Fruit fly (Drosophila melanogaster) whole organism, embryonic: ENCODE results near the gene Frq2.

ENCODE experiments used
- BEAF-32 ChIP-seq: fragments of 200-800 bp; sonication (Bioruptor generic); optimal IDR thresholded peaks from 3 replicates; lab custom pipeline; 2017; ENCODE audit warnings: missing biosample characterization, missing genetic modification characterization, mild to moderate bottlenecking, moderate library complexity, missing genetic modification reagents
- Blimp-1 ChIP-seq: fragments of 200-800 bp; sonication (Bioruptor generic); optimal IDR thresholded peaks from 3 replicates; lab custom pipeline; 2018; ENCODE audit warnings: missing biosample characterization, missing genetic modification characterization, mild to moderate bottlenecking, moderate library complexity, missing genetic modification reagents
- CG10959 ChIP-seq: fragments of 200-800 bp; sonication (Bioruptor generic); IDR thresholded peaks from 2 replicates; pipeline ENCODE4 v1.3.6; 2022; ENCODE audit warnings: missing biosample characterization, missing genetic modification characterization
- CG10979 ChIP-seq: fragments of 200-800 bp; sonication (Bioruptor generic); optimal IDR thresholded peaks from 2 replicates; lab custom pipeline; 2018; ENCODE audit warnings: missing biosample characterization, mild to moderate bottlenecking, missing genetic modification characterization, moderate library complexity
- CG11093 ChIP-seq: fragments of 200-800 bp; sonication (Bioruptor generic); IDR thresholded peaks from 3 replicates; pipeline ENCODE4 v1.3.6; 2022; ENCODE audit warnings: missing biosample characterization, missing genetic modification characterization
- CG13296 ChIP-seq: fragments of 200-800 bp; sonication (Bioruptor generic); optimal IDR thresholded peaks from 3 replicates; lab custom pipeline; 2018; ENCODE audit warnings: missing biosample characterization, mild to moderate bottlenecking, missing genetic modification characterization
- CG13775 ChIP-seq: fragments of 200-800 bp; sonication (Bioruptor generic); optimal IDR thresholded peaks from 3 replicates; lab custom pipeline; 2017; ENCODE audit warnings: missing biosample characterization, mild to moderate bottlenecking, missing genetic modification characterization
- CG15514 ChIP-seq: fragments of 200-800 bp; sonication (Bioruptor generic); optimal IDR thresholded peaks from 3 replicates; lab custom pipeline; 2017; ENCODE audit warnings: missing biosample characterization, missing genetic modification characterization, mild to moderate bottlenecking, moderate library complexity, missing genetic modification reagents
- CG16779 ChIP-seq: fragments of 200-800 bp; sonication (Bioruptor generic); IDR thresholded peaks from 2 replicates; pipeline ENCODE4 v1.3.6; 2022; ENCODE audit warnings: missing biosample characterization, missing genetic modification characterization
- CG17359 ChIP-seq: fragments of 200-800 bp; sonication (Bioruptor generic); optimal IDR thresholded peaks from 3 replicates; lab custom pipeline; 2018; ENCODE audit warnings: missing biosample characterization, mild to moderate bottlenecking, missing genetic modification characterization, moderate library complexity
- CG17612 ChIP-seq: fragments of 200-800 bp; sonication (Bioruptor generic); IDR thresholded peaks from 2 replicates; pipeline ENCODE4 v1.3.6; 2022; ENCODE audit warnings: missing biosample characterization, missing genetic modification characterization
- CG17829 ChIP-seq: fragments of 200-800 bp; optimal IDR thresholded peaks from 2 replicates; lab custom pipeline; 2019; ENCODE audit warnings: missing biosample characterization, mild to moderate bottlenecking, missing genetic modification characterization, moderate library complexity
- CG3065 ChIP-seq: fragments of 200-800 bp; sonication (Bioruptor generic); optimal IDR thresholded peaks from 2 replicates; lab custom pipeline; 2016; ENCODE audit warnings: missing biosample characterization, missing genetic modification characterization
- CG4424 ChIP-seq: fragments of 200-800 bp; sonication (Bioruptor generic); optimal IDR thresholded peaks from 3 replicates; lab custom pipeline; 2016; ENCODE audit warnings: missing biosample characterization, missing genetic modification characterization
- CG6791 ChIP-seq: fragments of 200-800 bp; sonication (Bioruptor generic); IDR thresholded peaks from 3 replicates; pipeline ENCODE4 v1.3.6; 2022; ENCODE audit warnings: missing biosample characterization, missing genetic modification characterization; ENCODE audit not compliant: partially characterized antibody
- CG7372 ChIP-seq: fragments of 200-800 bp; sonication (Bioruptor generic); IDR thresholded peaks from 2 replicates; pipeline ENCODE4 v1.3.6; 2022; ENCODE audit warnings: missing biosample characterization, missing genetic modification characterization
- CG8944 ChIP-seq: fragments of 200-800 bp; sonication (Bioruptor generic); optimal IDR thresholded peaks from 3 replicates; lab custom pipeline; 2016; ENCODE audit warnings: missing biosample characterization, missing genetic modification characterization
- Chrac-16 ChIP-seq: fragments of 200-800 bp; sonication (Bioruptor generic); optimal IDR thresholded peaks from 3 replicates; lab custom pipeline; 2016; ENCODE audit warnings: missing biosample characterization, missing genetic modification characterization
- CkIIα-i1 ChIP-seq: fragments of 200-800 bp; sonication (Bioruptor generic); IDR thresholded peaks from 2 replicates; pipeline ENCODE4 v1.3.6; 2022; ENCODE audit warnings: missing biosample characterization, missing genetic modification characterization
- CoRest ChIP-seq: fragments of 200-800 bp; sonication (Bioruptor generic); optimal IDR thresholded peaks from 3 replicates; lab custom pipeline; 2018; ENCODE audit warnings: missing biosample characterization, mild to moderate bottlenecking, missing genetic modification characterization, moderate library complexity
- Dbx ChIP-seq: fragments of 200-800 bp; sonication (Bioruptor generic); IDR thresholded peaks from 3 replicates; pipeline ENCODE4 v1.3.6; 2022; ENCODE audit warnings: missing biosample characterization, missing genetic modification characterization
- Ets97D ChIP-seq: fragments of 200-800 bp; sonication (Bioruptor generic); optimal IDR thresholded peaks from 3 replicates; lab custom pipeline; 2016; ENCODE audit warnings: missing biosample characterization, missing genetic modification characterization
- HLH4C ChIP-seq: fragments of 200-800 bp; sonication (Bioruptor generic); IDR thresholded peaks from 3 replicates; pipeline ENCODE4 v1.3.6; 2022; ENCODE audit warnings: missing biosample characterization, missing genetic modification characterization; ENCODE audit not compliant: partially characterized antibody
- HmgD ChIP-seq: fragments of 200-800 bp; sonication (Bioruptor generic); optimal IDR thresholded peaks from 3 replicates; lab custom pipeline; 2016; ENCODE audit warnings: missing biosample characterization, missing genetic modification characterization
- HmgZ ChIP-seq: fragments of 200-800 bp; sonication (Bioruptor generic); optimal IDR thresholded peaks from 2 replicates; lab custom pipeline; 2018; ENCODE audit warnings: missing biosample characterization, mild to moderate bottlenecking, missing genetic modification characterization
- Myb ChIP-seq: fragments of 200-800 bp; sonication (Bioruptor generic); optimal IDR thresholded peaks from 2 replicates; lab custom pipeline; 2016; ENCODE audit warnings: missing biosample characterization, missing genetic modification characterization
- NC2α ChIP-seq: fragments of 200-800 bp; sonication (Bioruptor generic); optimal IDR thresholded peaks from 2 replicates; lab custom pipeline; 2016; ENCODE audit warnings: missing biosample characterization, missing genetic modification characterization
- Optix ChIP-seq: fragments of 200-800 bp; sonication (Bioruptor generic); IDR thresholded peaks from 3 replicates; pipeline ENCODE4 v1.3.6; 2022; ENCODE audit warnings: missing biosample characterization, missing genetic modification characterization
- Rfx ChIP-seq: fragments of 200-800 bp; sonication (Bioruptor generic); IDR thresholded peaks from 2 replicates; pipeline ENCODE4 v1.3.6; 2022; ENCODE audit warnings: missing biosample characterization, missing genetic modification characterization
- Rx ChIP-seq: fragments of 200-800 bp; sonication (Bioruptor generic); IDR thresholded peaks from 2 replicates; pipeline ENCODE4 v1.3.6; 2022; ENCODE audit warnings: missing biosample characterization, missing genetic modification characterization
- Sox102F ChIP-seq: fragments of 200-800 bp; sonication (Bioruptor generic); optimal IDR thresholded peaks from 2 replicates; lab custom pipeline; 2018; ENCODE audit warnings: missing biosample characterization, mild to moderate bottlenecking, missing genetic modification characterization, moderate library complexity
- al ChIP-seq: fragments of 200-800 bp; sonication (Bioruptor generic); IDR thresholded peaks from 2 replicates; pipeline ENCODE4 v1.3.6; 2022; ENCODE audit warnings: missing biosample characterization, missing genetic modification characterization
- bcd ChIP-seq: fragments of 200-800 bp; sonication (Bioruptor generic); optimal IDR thresholded peaks from 2 replicates; lab custom pipeline; 2017; ENCODE audit warnings: missing biosample characterization, mild to moderate bottlenecking, missing genetic modification characterization
- croc ChIP-seq: fragments of 200-800 bp; sonication (Bioruptor generic); conservative IDR thresholded peaks from 3 replicates; pipeline ENCODE4 v1.3.6; 2022; ENCODE audit warnings: missing biosample characterization, missing genetic modification characterization
- dysf ChIP-seq: fragments of 200-800 bp; sonication (Bioruptor generic); IDR thresholded peaks from 3 replicates; pipeline ENCODE4 v1.3.6; 2022; ENCODE audit warnings: missing biosample characterization, missing genetic modification characterization
- ems ChIP-seq: fragments of 200-800 bp; sonication (Bioruptor generic); optimal IDR thresholded peaks from 3 replicates; lab custom pipeline; 2016; ENCODE audit warnings: missing biosample characterization, missing genetic modification characterization
- eve ChIP-seq, 2 experiments: fragments of >200 bp; optimal IDR thresholded peaks; 2 replicates each; lab custom pipeline; 2017; ENCODE audit warnings: missing biosample characterization in 2 of 2, missing genetic modification characterization in 2 of 2
- kay ChIP-seq: fragments of 200-800 bp; sonication (Bioruptor generic); optimal IDR thresholded peaks from 2 replicates; lab custom pipeline; 2016; ENCODE audit warnings: missing biosample characterization, missing genetic modification characterization
- ken ChIP-seq: fragments of 200-800 bp; sonication (Bioruptor generic); IDR thresholded peaks from 3 replicates; pipeline ENCODE4 v1.3.6; 2022; ENCODE audit warnings: missing biosample characterization, missing genetic modification characterization
- maf-S ChIP-seq: fragments of 200-800 bp; sonication (Bioruptor generic); optimal IDR thresholded peaks from 2 replicates; lab custom pipeline; 2016; ENCODE audit warnings: missing biosample characterization, missing genetic modification characterization
- nmo ChIP-seq: fragments of 200-800 bp; sonication (Bioruptor generic); optimal IDR thresholded peaks from 2 replicates; lab custom pipeline; 2018; ENCODE audit warnings: missing biosample characterization, mild to moderate bottlenecking, missing genetic modification characterization, moderate library complexity
- p53 ChIP-seq: fragments of 200-800 bp; sonication (Bioruptor generic); optimal IDR thresholded peaks from 2 replicates; lab custom pipeline; 2016; ENCODE audit warnings: missing biosample characterization, missing genetic modification characterization
- pb ChIP-seq: fragments of 200-800 bp; sonication (Bioruptor generic); optimal IDR thresholded peaks from 3 replicates; lab custom pipeline; 2016; ENCODE audit warnings: missing biosample characterization, missing genetic modification characterization
- prd ChIP-seq, 3 experiments: fragments of >200 bp in 2 of 3; fragments of 200-800 bp in 1 of 3; sonication (Bioruptor generic) in 1 of 3; optimal IDR thresholded peaks in 2 of 3; IDR thresholded peaks in 1 of 3; 2 replicates in 2 of 3; 3 replicates in 1 of 3; pipeline versions ENCODE4 v1.3.6 to Lab custom; 2017 to 2022; ENCODE audit warnings: missing biosample characterization in 1 of 3, missing genetic modification characterization in 1 of 3
- scrt ChIP-seq: fragments of 200-800 bp; sonication (Bioruptor generic); optimal IDR thresholded peaks from 2 replicates; lab custom pipeline; 2018; ENCODE audit warnings: missing biosample characterization, mild to moderate bottlenecking, missing genetic modification characterization, moderate library complexity
- sens-2 ChIP-seq: fragments of 200-800 bp; sonication (Bioruptor generic); IDR thresholded peaks from 2 replicates; pipeline ENCODE4 v1.3.6; 2022; ENCODE audit warnings: missing biosample characterization, missing genetic modification characterization
- sisA ChIP-seq: fragments of 200-800 bp; sonication (Bioruptor generic); IDR thresholded peaks from 2 replicates; pipeline ENCODE4 v1.3.6; 2022; ENCODE audit warnings: missing biosample characterization, missing genetic modification characterization
- stwl ChIP-seq: fragments of 200-800 bp; sonication (Bioruptor generic); optimal IDR thresholded peaks from 3 replicates; lab custom pipeline; 2018; ENCODE audit warnings: missing biosample characterization, mild to moderate bottlenecking, missing genetic modification characterization, moderate library complexity
- unc-4 ChIP-seq: fragments of 200-800 bp; sonication (Bioruptor generic); IDR thresholded peaks from 2 replicates; pipeline ENCODE4 v1.3.6; 2022; ENCODE audit warnings: missing biosample characterization, missing genetic modification characterization; ENCODE audit not compliant: partially characterized antibody

The Frq2 gene

dm6 chrX:18239301-18239700 is 61.9 kb downstream of the Frq2 start (continued):
- peak; percentile 4 for TF ChIP-seq ems (GFP tag; lab: Kevin White, UChicago)
- 0 out of 3 replicates have a peak, but pooled peaks have one; percentile 6 for TF ChIP-seq CG6791 (GFP tag; lab: Robert Waterston, UW)
- TF ChIP-seq CG13775 (GFP tag; lab: Kevin White, UChicago): peak; percentile 34
- TF ChIP-seq CG3065 (GFP tag; lab: Kevin White, UChicago): no peak
- peak; percentile 32 for TF ChIP-seq Chrac-16 (GFP tag; lab: Kevin White, UChicago)
- TF ChIP-seq prd (optimal IDR thresholded peaks at IDR 0.05; lab: Kevin White, UChicago): no peak
- peak; percentile 48; the same call in 2 of the 3 replicates for TF ChIP-seq prd (GFP tag; IDR thresholded peaks at IDR 0.05; lab: Robert Waterston, UW)
- TF ChIP-seq CG17612 (GFP tag; lab: Robert Waterston, UW): 0 out of 2 replicates have a peak, but pooled peaks have one; percentile 30
- TF ChIP-seq unc-4: no peak
- TF ChIP-seq eve (GFP tag; optimal IDR thresholded peaks at IDR 0.05; lab: Kevin White, UChicago): no peak
- TF ChIP-seq sens-2 (GFP tag; lab: Robert Waterston, UW): no peak
- peak; percentile 59; the same call in 2 of the 3 replicates for TF ChIP-seq ken (GFP tag; lab: Robert Waterston, UW)
- peak; percentile 42 for TF ChIP-seq CoRest
- TF ChIP-seq Rx (GFP tag; lab: Robert Waterston, UW): peak; percentile 38; the same call in 1 of the 2 replicates
- TF ChIP-seq p53: peak; percentile 36
- TF ChIP-seq Rfx (GFP tag; lab: Robert Waterston, UW): peak; percentile 57; the same call in 1 of the 2 replicates
- peak; percentile 53 for TF ChIP-seq Ets97D (GFP tag; lab: Kevin White, UChicago)
- TF ChIP-seq al (GFP tag; lab: Robert Waterston, UW): 0 out of 2 replicates have a peak, but pooled peaks have one; percentile 30
- TF ChIP-seq Optix (GFP tag; lab: Robert Waterston, UW): 0 out of 3 replicates have a peak, but pooled peaks have one; percentile 8
- peak; percentile 47; the same call in 1 of the 3 replicates for TF ChIP-seq Dbx
- TF ChIP-seq bcd: peak; percentile 28
- TF ChIP-seq CG17829 (tag; lab: Kevin White, UChicago): peak; percentile 30
- TF ChIP-seq sisA (GFP tag; lab: Robert Waterston, UW): peak; percentile 48; the same call in 1 of the 2 replicates
- TF ChIP-seq CG7372 (GFP tag; lab: Robert Waterston, UW): peak; percentile 98
- peak; percentile 3 for TF ChIP-seq HmgZ (tag; lab: Kevin White, UChicago)
- TF ChIP-seq CG11093: no peak
- peak; percentile 1 for TF ChIP-seq CG8944
- no peak for TF ChIP-seq Myb (GFP tag; lab: Kevin White, UChicago)
- TF ChIP-seq CkIIα-i1: no peak
- TF ChIP-seq HLH4C (GFP tag; lab: Robert Waterston, UW): 0 out of 3 replicates have a peak, but pooled peaks have one; percentile 8
- peak; percentile 5 for TF ChIP-seq Blimp-1 (GFP tag; lab: Kevin White, UChicago)
- TF ChIP-seq stwl (tag; lab: Kevin White, UChicago): peak; percentile 48
- TF ChIP-seq BEAF-32: no peak
- TF ChIP-seq HmgD (GFP tag; lab: Kevin White, UChicago): peak; percentile 44
- TF ChIP-seq CG4424 (GFP tag; lab: Kevin White, UChicago): peak; percentile 44
- TF ChIP-seq CG16779 (GFP tag; lab: Robert Waterston, UW): 0 out of 2 replicates have a peak, but pooled peaks have one; percentile 24
- no peak for TF ChIP-seq croc (GFP tag; lab: Robert Waterston, UW)
- TF ChIP-seq CG13296 (GFP tag; lab: Kevin White, UChicago): no peak
- TF ChIP-seq pb (GFP tag; lab: Kevin White, UChicago): peak; percentile 7
- TF ChIP-seq dysf (GFP tag; lab: Robert Waterston, UW): 0 out of 3 replicates have a peak, but pooled peaks have one; percentile 11
- 0 out of 2 replicates have a peak, but pooled peaks have one; percentile 30 for TF ChIP-seq CG10959 (GFP tag; lab: Robert Waterston, UW)
- no peak for TF ChIP-seq maf-S (GFP tag; lab: Kevin White, UChicago)
- TF ChIP-seq Sox102F (GFP tag; lab: Kevin White, UChicago): peak; percentile 21
- peak; percentile 85 for TF ChIP-seq CG10979 (tag; lab: Kevin White, UChicago)
- no peak for TF ChIP-seq CG15514 (GFP tag; lab: Kevin White, UChicago)
- peak; percentile 10 for TF ChIP-seq CG17359 (tag; lab: Kevin White, UChicago)
- TF ChIP-seq kay (GFP tag; lab: Kevin White, UChicago): peak; percentile 86
- TF ChIP-seq nmo (GFP tag; lab: Kevin White, UChicago): peak; percentile 18
- no peak for TF ChIP-seq scrt
- TF ChIP-seq NC2α: no peak
